Fruit fly (Drosophila melanogaster) S2 (cell line): Measurements from ENCODE around the gene Elys.

Experiments
- CG8478 ChIP-seq: fragments of >200 bp; optimal IDR thresholded peaks from 2 replicates; lab custom pipeline; 2018
- CTCF ChIP-seq, 2 experiments: fragments of >200 bp; optimal IDR thresholded peaks; 2 replicates each; lab custom pipeline; 2018

dm6 chrX:19697255-19697877 lies 45.3 kb downstream of the Elys start:
- no peak for TF ChIP-seq CTCF (optimal IDR thresholded peaks at IDR 0.05; lab: Kevin White, UChicago)
- no peak for TF ChIP-seq CG8478 (lab: Kevin White, UChicago)
